Worm (Caenorhabditis elegans): ENCODE measurements around the gene srd-40.

ce11 chrX:12275577-12275976 is 48.0 kb upstream of the srd-40 start, which contains the start of gene C04B4.6:
- TF ChIP-seq unc-62 (GFP tag; optimal IDR thresholded peaks at IDR 0.05): no peak
- TF ChIP-seq nhr-77 (tag; optimal IDR thresholded peaks at IDR 0.05): no peak
- no peak for TF ChIP-seq unc-55 (GFP tag; optimal IDR thresholded peaks at IDR 0.05)
- TF ChIP-seq blmp-1 (tag; optimal IDR thresholded peaks at IDR 0.05; ENCODE audit: insufficient read depth): no peak
- no peak for TF ChIP-seq snpc-4 (tag; optimal IDR thresholded peaks at IDR 0.05)
- no peak for TF ChIP-seq elt-1 (tag; optimal IDR thresholded peaks at IDR 0.05)
- no peak for TF ChIP-seq aly-2 (tag; optimal IDR thresholded peaks at IDR 0.05)
- TF ChIP-seq gmeb-1 (tag; optimal IDR thresholded peaks at IDR 0.05): no peak
- TF ChIP-seq ztf-11 (tag; optimal IDR thresholded peaks at IDR 0.05): no peak
- no peak for TF ChIP-seq dmd-4 (tag; optimal IDR thresholded peaks at IDR 0.05)
- no peak for TF ChIP-seq F13H6.1 (tag; optimal IDR thresholded peaks at IDR 0.05)

Measured in whole organism, L2 larva.